Fruit fly (Drosophila melanogaster): Measurements from ENCODE around the gene Prx6a.

Prx6a gene

DNA sequence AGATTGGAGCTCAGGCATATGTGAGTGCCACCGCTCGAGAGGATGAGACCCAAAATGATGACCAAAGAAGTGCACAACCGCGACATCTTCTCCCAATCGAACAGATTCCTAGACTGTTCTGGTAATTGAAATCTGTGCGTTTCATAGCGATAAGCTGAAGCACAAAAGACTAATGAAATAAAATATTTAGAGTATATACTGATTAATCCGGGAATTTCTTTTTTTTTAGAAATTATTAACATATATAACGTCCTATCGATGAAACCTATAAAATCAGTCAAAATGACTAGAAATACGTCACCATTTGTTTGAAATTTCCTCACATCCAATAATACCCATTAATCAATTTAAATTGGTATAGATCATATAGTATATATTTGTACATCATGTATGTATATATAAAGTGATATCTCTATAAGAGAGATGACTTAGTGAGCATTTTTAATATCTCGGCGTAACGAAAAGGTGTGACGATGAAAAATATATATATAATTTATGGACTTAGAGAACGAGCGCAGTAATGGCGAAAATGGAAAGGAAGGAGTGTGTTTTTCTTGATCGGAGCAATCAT lies 30.8 kb downstream of the Prx6a start, which contains the start of the genes CG3117 and CG2983:
Gene CG3117 (minus strand): TSS at position 101 of the 571 bp plus-strand sequence.
Gene CG2983 (plus strand): TSS at position 521 of the 571 bp plus-strand sequence.
- TF ChIP-seq EcR (GFP tag; optimal IDR thresholded peaks at IDR 0.05) (no peak), CG8478 (optimal IDR thresholded peaks at IDR 0.05) (no peak), pan (optimal IDR thresholded peaks at IDR 0.05) (no peak), psq (optimal IDR thresholded peaks at IDR 0.05) (no peak)

DNA sequence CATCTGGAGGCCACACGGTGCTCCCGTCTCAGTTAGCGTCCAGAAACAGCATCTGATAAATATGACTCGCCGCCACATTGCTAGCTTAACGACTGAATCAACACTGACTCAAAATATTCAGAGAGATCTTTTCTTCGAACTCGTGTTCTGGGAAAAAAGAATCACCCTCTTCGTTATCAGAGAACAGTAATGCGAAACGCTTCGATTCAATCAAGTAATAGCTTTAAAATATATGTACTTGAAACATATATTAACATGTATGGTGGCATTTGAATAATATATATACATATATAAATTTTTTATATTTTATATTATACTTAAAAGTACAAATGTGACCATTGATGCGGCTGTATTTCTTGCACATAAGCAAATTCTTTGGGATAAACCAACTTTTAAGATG lies 32.4 kb downstream of the Prx6a start, which contains the start of gene CG18557:
Gene CG18557 (minus strand): TSS at position 101 of the 400 bp plus-strand sequence.
- TF ChIP-seq pan (optimal IDR thresholded peaks at IDR 0.05) (no peak), CG8478 (optimal IDR thresholded peaks at IDR 0.05) (no peak), EcR (GFP tag; optimal IDR thresholded peaks at IDR 0.05) (no peak), usp (GFP tag; optimal IDR thresholded peaks at IDR 0.05) (no peak), Dll (optimal IDR thresholded peaks at IDR 0.05) (no peak), psq (optimal IDR thresholded peaks at IDR 0.05) (no peak)

DNA sequence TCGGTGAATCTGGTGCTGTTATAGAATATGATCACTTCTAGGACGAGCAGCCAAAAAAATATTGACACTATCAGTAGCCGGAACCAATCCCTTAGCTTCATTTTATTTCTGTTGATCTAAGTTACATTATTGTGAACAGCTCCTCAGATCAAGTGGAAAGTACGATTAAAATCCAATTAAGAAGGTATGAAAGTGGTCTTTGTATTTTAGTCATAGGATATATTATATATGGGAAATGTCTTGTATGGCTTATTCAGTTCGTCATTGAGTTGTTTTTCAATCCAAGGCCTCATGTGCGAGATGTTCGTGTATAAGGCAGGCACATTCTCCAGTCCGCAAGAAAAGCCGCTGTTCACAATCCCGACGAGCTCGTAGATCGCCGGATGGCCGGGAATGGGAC lies 33.6 kb downstream of the Prx6a start, which contains the start of gene CG18558:
Gene CG18558 (minus strand): TSS at position 101 of the 400 bp plus-strand sequence.
- TF ChIP-seq EcR (GFP tag; optimal IDR thresholded peaks at IDR 0.05) (no peak), Dll (optimal IDR thresholded peaks at IDR 0.05) (no peak), psq (optimal IDR thresholded peaks at IDR 0.05) (no peak), usp (GFP tag; optimal IDR thresholded peaks at IDR 0.05) (no peak), pan (optimal IDR thresholded peaks at IDR 0.05) (no peak), CG8478 (optimal IDR thresholded peaks at IDR 0.05) (no peak)

DNA sequence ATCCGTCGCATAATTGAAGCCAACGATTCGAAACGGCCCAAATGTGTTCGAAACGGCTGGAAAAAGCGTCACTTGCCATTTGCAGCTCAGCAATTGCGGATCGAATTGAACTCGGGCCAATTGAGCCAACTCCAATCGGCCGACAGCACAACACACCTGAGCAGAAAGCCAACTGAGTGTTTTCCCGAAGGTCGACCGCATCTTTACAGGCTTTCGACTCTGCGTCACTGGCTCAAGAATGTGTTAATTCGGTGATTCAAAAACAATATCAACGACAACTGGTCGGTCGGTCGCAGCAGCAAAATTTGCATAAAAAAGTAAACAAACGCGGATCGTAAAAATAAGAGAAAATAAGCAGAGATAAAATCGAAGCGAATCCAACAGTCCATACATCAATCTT lies 37.7 kb downstream of the Prx6a start:
- TF ChIP-seq usp (GFP tag; optimal IDR thresholded peaks at IDR 0.05): no peak

DNA sequence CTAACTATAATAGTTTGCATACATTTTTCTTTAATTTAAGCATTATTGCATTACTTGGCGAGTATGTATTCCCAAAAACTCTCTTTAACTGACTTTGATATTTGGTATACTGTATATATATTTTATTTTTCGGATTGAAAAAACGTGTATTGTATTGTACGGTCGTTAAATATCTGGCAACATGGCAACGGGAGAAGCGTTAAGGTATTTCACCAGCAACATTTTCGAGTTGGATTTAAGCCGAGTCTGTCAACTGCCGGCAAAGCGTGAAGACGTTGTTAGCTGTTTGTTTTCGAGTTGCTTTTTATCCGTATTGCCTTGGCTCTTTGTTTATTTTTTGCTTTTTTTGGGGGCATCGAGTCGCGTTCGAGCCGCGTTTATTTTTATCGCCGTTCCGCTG lies 38.2 kb downstream of the Prx6a start, which contains the start of gene CG2975:
Gene CG2975 (plus strand): TSS at position 275 of the 400 bp plus-strand sequence.
- TF ChIP-seq psq (optimal IDR thresholded peaks at IDR 0.05) (no peak), Dll (optimal IDR thresholded peaks at IDR 0.05) (no peak), pan (optimal IDR thresholded peaks at IDR 0.05) (no peak), CG8478 (optimal IDR thresholded peaks at IDR 0.05) (no peak), EcR (GFP tag; optimal IDR thresholded peaks at IDR 0.05) (no peak), usp (GFP tag; optimal IDR thresholded peaks at IDR 0.05) (no peak)

DNA sequence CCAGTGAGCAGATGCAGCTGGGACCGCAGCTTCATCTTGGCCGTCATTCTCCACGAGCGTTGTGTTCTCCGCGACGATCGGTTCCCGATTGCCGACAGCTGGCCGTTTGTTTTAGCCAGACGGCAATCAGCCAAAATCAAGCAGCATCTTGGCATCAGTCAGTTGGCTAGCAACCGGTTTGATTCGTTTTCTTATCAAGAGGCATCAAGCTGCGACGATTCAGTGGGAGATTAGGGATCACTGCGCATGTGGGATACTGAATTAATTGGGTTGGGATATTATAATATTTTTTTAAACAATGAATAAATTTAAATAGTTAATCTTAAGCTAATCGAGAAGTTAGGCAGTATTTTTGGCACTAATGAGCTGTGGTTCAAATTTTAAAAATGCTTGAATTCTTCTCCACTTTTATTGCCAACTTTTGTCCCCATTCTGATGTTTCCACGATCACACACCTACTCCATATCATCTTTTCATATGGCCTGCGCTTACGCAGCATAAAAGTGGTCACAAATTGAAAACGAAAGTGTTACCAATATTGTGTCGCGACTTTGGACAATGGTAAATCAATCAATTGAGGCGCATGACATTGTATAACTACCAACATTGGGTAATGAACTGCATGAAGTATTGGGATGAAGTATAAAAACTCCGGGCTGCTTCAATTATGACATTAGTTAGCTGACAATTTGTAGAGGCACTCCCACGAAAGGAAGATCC lies 40.1 kb downstream of the Prx6a start, which contains the start of the genes CG3119 and Cpr23B:
Gene CG3119 (minus strand): TSS at position 92 of the 720 bp plus-strand sequence.
Gene Cpr23B (plus strand): TSS at position 670 of the 720 bp plus-strand sequence.
- TF ChIP-seq CG8478 (optimal IDR thresholded peaks at IDR 0.05) (no peak), usp (GFP tag; optimal IDR thresholded peaks at IDR 0.05) (no peak), Dll (optimal IDR thresholded peaks at IDR 0.05) (no peak), psq (optimal IDR thresholded peaks at IDR 0.05) (no peak), EcR (GFP tag; optimal IDR thresholded peaks at IDR 0.05) (no peak), pan (optimal IDR thresholded peaks at IDR 0.05) (no peak)

DNA sequence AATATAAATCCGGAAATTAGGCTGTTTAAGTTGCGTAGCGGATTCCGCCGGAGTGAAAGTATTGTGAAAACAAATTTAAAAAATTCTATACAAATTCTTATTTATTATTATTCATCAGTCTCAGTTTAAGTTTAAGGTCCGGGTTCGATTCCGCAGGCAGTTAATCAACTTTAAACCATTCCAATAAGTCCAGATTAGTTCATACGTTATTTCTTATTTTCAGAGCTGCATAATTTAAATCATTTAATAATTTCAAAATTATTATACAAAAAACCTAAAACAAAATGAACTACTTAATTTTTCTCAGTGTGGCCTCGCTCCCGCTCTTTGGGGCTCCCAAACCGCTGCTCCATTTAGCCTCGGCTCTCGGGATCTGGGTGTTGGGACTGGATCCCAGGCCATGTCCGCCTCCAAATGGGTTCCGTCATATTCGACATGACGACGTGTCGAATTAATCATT lies 47.7 kb downstream of the Prx6a start:
- TF ChIP-seq usp (GFP tag; optimal IDR thresholded peaks at IDR 0.05): no peak
- no peak for TF ChIP-seq pan (optimal IDR thresholded peaks at IDR 0.05)
- TF ChIP-seq Dll (optimal IDR thresholded peaks at IDR 0.05): peak; percentile 36
- no peak for TF ChIP-seq psq (optimal IDR thresholded peaks at IDR 0.05)

DNA sequence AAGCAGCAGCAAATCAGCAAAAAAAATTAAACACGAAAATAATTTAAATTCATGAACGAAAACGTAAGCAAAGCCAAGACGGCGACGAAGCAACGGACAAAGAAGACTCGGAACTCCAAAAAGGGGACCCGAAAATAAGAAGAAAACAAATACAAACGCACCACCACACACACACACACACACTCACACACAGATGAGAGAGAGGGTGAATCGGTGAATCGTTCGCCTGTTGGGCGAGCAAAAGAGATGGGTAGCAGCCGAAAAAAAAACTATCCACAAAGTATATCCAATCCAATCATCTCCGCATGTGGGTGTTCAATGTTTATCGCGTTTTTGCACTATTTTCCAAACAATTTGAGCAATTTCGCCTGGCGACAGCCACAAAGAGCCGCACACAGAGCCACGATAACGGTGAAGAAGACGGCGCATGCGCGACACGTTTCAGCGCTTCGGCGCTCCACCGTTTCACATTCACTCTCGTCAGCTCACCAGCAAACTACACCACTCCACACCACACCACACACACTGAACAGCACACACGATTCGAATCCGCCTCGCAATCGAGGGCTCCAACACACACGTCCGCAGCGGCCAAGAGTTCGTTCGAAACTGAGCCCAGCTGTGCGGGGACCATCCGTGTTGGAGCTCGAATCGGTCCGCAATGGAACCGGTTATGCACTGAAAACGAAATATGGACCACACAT lies 48.2 kb downstream of the Prx6a start, which contains the start of gene Duox:
Gene Duox (minus strand): TSS at position 612 of the 704 bp plus-strand sequence.
- TF ChIP-seq usp (GFP tag; optimal IDR thresholded peaks at IDR 0.05) (no peak), CG8478 (optimal IDR thresholded peaks at IDR 0.05) (no peak), EcR (GFP tag; optimal IDR thresholded peaks at IDR 0.05) (no peak), psq (optimal IDR thresholded peaks at IDR 0.05) (no peak), Dll (optimal IDR thresholded peaks at IDR 0.05) (no peak), pan (optimal IDR thresholded peaks at IDR 0.05) (no peak)
